Worm (Caenorhabditis elegans) whole organism, L4 larva: ENCODE data around the gene rps-0.

Source experiments
- F10B5.3 ChIP-seq: sonication (generic microtip); optimal IDR thresholded peaks from 2 replicates; lab custom pipeline; 2016; ENCODE audit warnings: mild to moderate bottlenecking, missing genetic modification characterization, missing compliant biosample characterization
- F37D6.2 ChIP-seq: sonication (generic microtip); optimal IDR thresholded peaks from 2 replicates; lab custom pipeline; 2016; ENCODE audit warnings: mild to moderate bottlenecking, missing genetic modification characterization, missing compliant biosample characterization
- F49E8.2 ChIP-seq: sonication (generic microtip); optimal IDR thresholded peaks from 2 replicates; lab custom pipeline; 2016; ENCODE audit warnings: missing compliant biosample characterization, mild to moderate bottlenecking, missing genetic modification characterization, borderline replicate concordance
- T20F7.1 ChIP-seq: fragments of 200-800 bp; sonication (Bioruptor generic); optimal IDR thresholded peaks from 2 replicates; lab custom pipeline; 2018; ENCODE audit warnings: mild to moderate bottlenecking, missing genetic modification characterization, missing compliant biosample characterization
- Y105C5A.15 ChIP-seq: fragments of 200-800 bp; sonication (Bioruptor generic); IDR thresholded peaks from 2 replicates; pipeline ENCODE4 v1.3.6; 2022; ENCODE audit warnings: missing genetic modification characterization, missing compliant biosample characterization
- Y5F2A.4 ChIP-seq: fragments of 200-800 bp; sonication (Bioruptor generic); optimal IDR thresholded peaks from 2 replicates; lab custom pipeline; 2018; ENCODE audit warnings: mild to moderate bottlenecking, missing genetic modification characterization, missing compliant biosample characterization
- Y75B8A.6 ChIP-seq: fragments of 200-800 bp; sonication (Bioruptor generic); IDR thresholded peaks from 2 replicates; pipeline ENCODE4 v1.3.6; 2022; ENCODE audit warnings: missing genetic modification reagents, missing genetic modification characterization, missing compliant biosample characterization
- ZK337.2 ChIP-seq: fragments of 200-800 bp; sonication (Bioruptor generic); IDR thresholded peaks from 2 replicates; pipeline ENCODE4 v1.3.6; 2022; ENCODE audit warnings: missing genetic modification reagents, missing genetic modification characterization, missing compliant biosample characterization
- aly-2 ChIP-seq: sonication (generic microtip); optimal IDR thresholded peaks from 2 replicates; lab custom pipeline; 2018; ENCODE audit warnings: missing biosample characterization, missing genetic modification characterization
- arid-1 ChIP-seq: fragments of 200-800 bp; sonication (Bioruptor generic); conservative IDR thresholded peaks from 2 replicates; pipeline ENCODE4 v1.3.6; 2022; ENCODE audit warnings: missing genetic modification reagents, missing genetic modification characterization, missing compliant biosample characterization
- ceh-28 ChIP-seq: fragments of 150-350 bp; optimal IDR thresholded peaks from 2 replicates; lab custom pipeline; 2014; ENCODE audit warnings: missing biosample characterization, missing genetic modification reagents, missing genetic modification characterization
- ceh-82 ChIP-seq: sonication (generic microtip); optimal IDR thresholded peaks from 2 replicates; lab custom pipeline; 2017; ENCODE audit warnings: missing biosample characterization, missing genetic modification characterization
- daf-16 ChIP-seq, 3 experiments: sonication (generic microtip); optimal IDR thresholded peaks; 2 replicates each; lab custom pipeline; 2016 to 2017; ENCODE audit warnings: missing genetic modification characterization in 3 of 3, missing genetic modification reagents in 3 of 3, mild to moderate bottlenecking in 2 of 3, missing compliant biosample characterization in 2 of 3, missing biosample characterization in 1 of 3, moderate library complexity in 1 of 3
- daf-19 ChIP-seq: fragments of 200-800 bp; sonication (Bioruptor generic); conservative IDR thresholded peaks from 2 replicates; pipeline ENCODE4 v1.3.6; 2022; ENCODE audit warnings: missing genetic modification characterization, missing compliant biosample characterization
- dmd-9 ChIP-seq: fragments of 200-800 bp; sonication (Bioruptor generic); IDR thresholded peaks from 2 replicates; pipeline ENCODE4 v1.3.6; 2022; ENCODE audit warnings: missing genetic modification reagents, missing genetic modification characterization, missing compliant biosample characterization
- dpl-1 ChIP-seq: fragments of 150-350 bp; optimal IDR thresholded peaks from 2 replicates; lab custom pipeline; 2014; ENCODE audit warnings: missing biosample characterization, missing genetic modification reagents, missing genetic modification characterization
- duxl-1 ChIP-seq: sonication (generic microtip); optimal IDR thresholded peaks from 2 replicates; lab custom pipeline; 2016; ENCODE audit warnings: mild to moderate bottlenecking, missing genetic modification characterization, moderate library complexity, missing compliant biosample characterization; ENCODE audit not compliant: poor library complexity
- dve-1 ChIP-seq: sonication (generic microtip); optimal IDR thresholded peaks from 2 replicates; lab custom pipeline; 2017; ENCODE audit warnings: antibody characterized with exemption, mild to moderate bottlenecking, missing genetic modification characterization, missing compliant biosample characterization; ENCODE audit not compliant: insufficient read depth
- egl-27 ChIP-seq: sonication (generic microtip); optimal IDR thresholded peaks from 3 replicates; lab custom pipeline; 2017; ENCODE audit warnings: missing biosample characterization, missing genetic modification reagents, missing genetic modification characterization
- fkh-10 ChIP-seq: fragments of 150-350 bp; optimal IDR thresholded peaks from 2 replicates; lab custom pipeline; 2014; ENCODE audit warnings: missing biosample characterization, missing genetic modification reagents, missing genetic modification characterization
- lin-1 ChIP-seq: fragments of 200-800 bp; sonication (Bioruptor generic); IDR thresholded peaks from 2 replicates; pipeline ENCODE4 v1.3.6; 2022; ENCODE audit warnings: missing genetic modification reagents, missing genetic modification characterization, missing compliant biosample characterization
- lin-13 ChIP-seq: fragments of 150-350 bp; optimal IDR thresholded peaks from 2 replicates; lab custom pipeline; 2014; ENCODE audit warnings: missing biosample characterization, missing genetic modification reagents, missing genetic modification characterization
- lir-3 ChIP-seq: sonication (generic microtip); optimal IDR thresholded peaks from 2 replicates; lab custom pipeline; 2016; ENCODE audit warnings: mild to moderate bottlenecking, missing genetic modification characterization, missing compliant biosample characterization
- lsy-2 ChIP-seq, 2 experiments: fragments of 150-350 bp in 1 of 2; sonication (generic microtip) in 1 of 2; optimal IDR thresholded peaks; 2 replicates each; lab custom pipeline; 2014 to 2017; ENCODE audit warnings: missing biosample characterization in 2 of 2, missing genetic modification characterization in 2 of 2
- madf-5 ChIP-seq, 2 experiments: fragments of 200-800 bp; sonication (Bioruptor generic); IDR thresholded peaks; 2 replicates each; pipeline ENCODE4 v1.3.6; 2022; ENCODE audit warnings: missing compliant biosample characterization in 2 of 2, missing genetic modification characterization in 2 of 2
- madf-9 ChIP-seq: fragments of 200-800 bp; sonication (Bioruptor generic); conservative IDR thresholded peaks from 2 replicates; pipeline ENCODE4 v1.3.6; 2022; ENCODE audit warnings: missing genetic modification reagents, missing genetic modification characterization, missing compliant biosample characterization
- mep-1 ChIP-seq: fragments of 150-350 bp; sonication (generic microtip); optimal IDR thresholded peaks from 3 replicates; lab custom pipeline; 2014; ENCODE audit warnings: missing biosample characterization, missing genetic modification characterization
- mes-2 ChIP-seq: sonication (generic microtip); optimal IDR thresholded peaks from 2 replicates; lab custom pipeline; 2016; ENCODE audit warnings: missing genotype, mild to moderate bottlenecking, missing genetic modification characterization, missing compliant biosample characterization; ENCODE audit not compliant: poor library complexity, severe bottlenecking
- nhr-102 ChIP-seq: sonication (generic microtip); optimal IDR thresholded peaks from 2 replicates; lab custom pipeline; 2016; ENCODE audit warnings: mild to moderate bottlenecking, missing genetic modification characterization, moderate library complexity, missing compliant biosample characterization
- nhr-11 ChIP-seq: fragments of 150-350 bp; optimal IDR thresholded peaks from 2 replicates; lab custom pipeline; 2014; ENCODE audit warnings: missing biosample characterization, missing genetic modification characterization
- nhr-25 ChIP-seq: sonication (generic microtip); optimal IDR thresholded peaks from 2 replicates; lab custom pipeline; 2017; ENCODE audit warnings: missing genetic modification characterization, mild to moderate bottlenecking, missing compliant biosample characterization, antibody characterized with exemption, moderate library complexity, borderline replicate concordance; ENCODE audit not compliant: insufficient read depth
- nhr-28 ChIP-seq: fragments of 150-350 bp; optimal IDR thresholded peaks from 2 replicates; lab custom pipeline; 2014; ENCODE audit warnings: missing biosample characterization, missing genetic modification characterization
- nhr-41 ChIP-seq: fragments of 200-800 bp; sonication (Bioruptor generic); IDR thresholded peaks from 2 replicates; pipeline ENCODE4 v1.3.6; 2022; ENCODE audit warnings: missing genetic modification reagents, missing genetic modification characterization, missing compliant biosample characterization
- nhr-42 ChIP-seq: fragments of 200-800 bp; sonication (Bioruptor generic); IDR thresholded peaks from 2 replicates; pipeline ENCODE4 v1.3.6; 2022; ENCODE audit warnings: missing genetic modification characterization, missing compliant biosample characterization
- php-3 ChIP-seq: fragments of 200-800 bp; sonication (Bioruptor generic); IDR thresholded peaks from 2 replicates; pipeline ENCODE4 v1.3.6; 2022; ENCODE audit warnings: missing genetic modification reagents, missing genetic modification characterization, missing compliant biosample characterization
- pqm-1 ChIP-seq: sonication (generic microtip); optimal IDR thresholded peaks from 2 replicates; lab custom pipeline; 2017; ENCODE audit warnings: missing biosample characterization, missing genetic modification characterization
- saeg-2 ChIP-seq: fragments of 200-800 bp; sonication (Bioruptor generic); IDR thresholded peaks from 2 replicates; pipeline ENCODE4 v1.3.6; 2022; ENCODE audit warnings: missing genetic modification reagents, missing genetic modification characterization, missing compliant biosample characterization
- set-16 ChIP-seq: fragments of 200-800 bp; sonication (Bioruptor generic); IDR thresholded peaks from 2 replicates; pipeline ENCODE4 v1.3.6; 2022; ENCODE audit warnings: missing genetic modification reagents, missing genetic modification characterization, missing compliant biosample characterization
- tag-97 ChIP-seq: fragments of 200-800 bp; sonication (Bioruptor generic); IDR thresholded peaks from 2 replicates; pipeline ENCODE4 v1.3.6; 2022; ENCODE audit warnings: missing genetic modification characterization, missing compliant biosample characterization
- unc-130 ChIP-seq: sonication (generic microtip); optimal IDR thresholded peaks from 2 replicates; lab custom pipeline; 2016; ENCODE audit warnings: missing genetic modification reagents, missing genetic modification characterization, missing compliant biosample characterization
- unc-39 ChIP-seq: sonication (generic microtip); optimal IDR thresholded peaks from 2 replicates; lab custom pipeline; 2017; ENCODE audit warnings: missing biosample characterization, missing genetic modification characterization
- unc-62 ChIP-seq, 3 experiments: fragments of 150-350 bp in 1 of 3; sonication (generic microtip); optimal IDR thresholded peaks in 2 of 3; peaks in 1 of 3; 1 replicate in 1 of 3; 2 replicates in 2 of 3; lab custom pipeline; 2014 to 2017; ENCODE audit warnings: missing biosample characterization in 3 of 3, missing genetic modification characterization in 3 of 3, missing genetic modification reagents in 3 of 3, missing genotype in 1 of 3
- zfp-2 ChIP-seq: sonication (generic microtip); optimal IDR thresholded peaks from 2 replicates; lab custom pipeline; 2016; ENCODE audit warnings: mild to moderate bottlenecking, missing genetic modification characterization, missing compliant biosample characterization
- zip-2 ChIP-seq: fragments of 150-350 bp; optimal IDR thresholded peaks from 2 replicates; lab custom pipeline; 2014; ENCODE audit warnings: missing biosample characterization, missing genetic modification characterization

rps-0 gene

DNA sequence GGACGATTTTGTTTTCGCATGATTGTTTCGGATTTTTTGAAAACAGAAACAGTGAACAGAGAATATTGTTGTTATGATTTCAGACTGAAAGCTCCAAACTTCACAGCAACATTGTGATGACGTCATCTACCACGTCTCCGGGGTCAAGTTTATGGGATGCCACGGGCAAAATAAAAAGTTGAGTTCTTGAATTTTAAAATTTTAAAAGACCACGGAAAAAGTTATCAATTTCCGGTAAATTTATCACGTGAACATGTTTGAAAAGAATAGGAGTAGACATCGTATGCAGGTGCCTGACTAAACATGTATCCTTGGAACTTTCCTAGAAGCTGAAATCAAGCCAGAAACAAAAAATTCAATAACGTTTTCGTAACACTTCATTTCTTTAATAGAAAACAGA, 9.7 kb upstream of the rps-0 start, which contains the start of gene B0393.4:
B0393.4 (minus strand) TSS at position 101 of the 400 bp plus-strand sequence.
- TF ChIP-seq unc-39 (tag; lab: Kevin White, UChicago) = no peak
- TF ChIP-seq fkh-10 (GFP tag; lab: Kevin White, UChicago) = no peak
- TF ChIP-seq T20F7.1 (GFP tag; lab: Kevin White, UChicago) = no peak
- TF ChIP-seq zfp-2 (tag; lab: Kevin White, UChicago) = no peak
- TF ChIP-seq nhr-102 (tag; lab: Kevin White, UChicago) = no peak
- TF ChIP-seq zip-2 = no peak
- TF ChIP-seq nhr-11 (tag; lab: Kevin White, UChicago) = no peak
- TF ChIP-seq daf-19 (GFP tag; lab: Robert Waterston, UW) = no peak
- TF ChIP-seq unc-62 (GFP tag; optimal IDR thresholded peaks at IDR 0.05 in 1 of 2; lab: Kevin White, UChicago) = no peak
- TF ChIP-seq unc-62 (tag; optimal IDR thresholded peaks at IDR 0.05; lab: Kevin White, UChicago) = no peak
- TF ChIP-seq mep-1 = no peak

DNA sequence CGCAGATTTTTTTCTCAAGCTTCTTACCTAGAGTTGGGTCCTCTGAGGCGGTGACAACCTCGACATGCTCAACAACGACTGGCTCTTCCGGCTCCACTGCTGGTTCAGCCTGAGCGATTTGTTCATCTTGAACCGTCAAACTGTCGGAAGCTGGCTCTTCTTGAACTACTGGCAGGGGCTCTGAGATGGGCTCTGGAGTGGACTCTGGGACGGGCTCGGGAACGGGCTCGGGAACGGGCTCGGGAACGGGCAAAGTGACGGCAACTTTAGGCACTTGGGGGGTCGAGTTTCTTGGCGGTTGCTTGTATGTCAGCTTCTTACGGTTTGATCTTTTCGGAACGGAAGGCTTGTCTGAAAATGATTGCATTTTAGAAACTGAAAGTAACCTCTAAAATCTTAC, 9.0 kb upstream of the rps-0 start:
- TF ChIP-seq unc-62 (GFP tag; optimal IDR thresholded peaks at IDR 0.05 in 1 of 2; lab: Kevin White, UChicago) (no peak), unc-62 (tag; optimal IDR thresholded peaks at IDR 0.05; lab: Kevin White, UChicago) (no peak), F37D6.2 (no peak), Y75B8A.6 (no peak), set-16 (GFP tag; lab: Robert Waterston, UW) (peak; percentile 78), Y105C5A.15 (GFP tag; lab: Robert Waterston, UW) (no peak)

DNA sequence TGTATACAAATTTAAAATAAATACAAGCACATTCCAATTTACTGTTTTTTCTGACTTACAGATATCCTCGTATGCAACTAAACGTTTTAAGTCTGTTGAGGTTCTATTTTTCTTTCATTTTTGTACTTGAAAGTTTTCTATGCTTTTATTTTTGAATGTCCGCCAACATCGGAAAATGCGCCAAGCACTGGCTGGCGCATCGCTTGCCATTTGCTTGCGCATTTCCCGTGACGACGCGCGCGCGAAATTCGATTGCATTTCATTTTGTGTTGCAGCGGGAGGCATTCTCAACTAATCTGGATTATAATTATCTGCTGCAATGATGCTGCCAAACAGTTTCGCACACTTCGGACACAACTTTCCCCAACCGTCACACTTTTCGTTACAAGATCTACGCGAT, 3.1 kb upstream of the rps-0 start, which contains the start of gene fbxl-2:
fbxl-2 (plus strand) TSS at position 278 of the 400 bp plus-strand sequence.
- peak; percentile 97 for TF ChIP-seq mes-2
- TF ChIP-seq arid-1 (GFP tag; lab: Robert Waterston, UW) = peak; percentile 88
- TF ChIP-seq duxl-1 = peak; percentile 94
- TF ChIP-seq ceh-82 (tag; lab: Kevin White, UChicago) = no peak
- peak; percentile 89 for TF ChIP-seq Y75B8A.6
- TF ChIP-seq mep-1 = peak; percentile 95
- TF ChIP-seq daf-19 (GFP tag; lab: Robert Waterston, UW) = no peak
- TF ChIP-seq lsy-2 (tag; optimal IDR thresholded peaks at IDR 0.05; lab: Kevin White, UChicago) = peak; percentile 85 to 97
- peak; percentile 84 for TF ChIP-seq saeg-2 (GFP tag; lab: Robert Waterston, UW)
- TF ChIP-seq lir-3 (tag; lab: Kevin White, UChicago) = no peak
- peak; percentile 93 for TF ChIP-seq nhr-42 (GFP tag; lab: Robert Waterston, UW)
- TF ChIP-seq lin-13 (GFP tag; lab: Kevin White, UChicago) = peak; percentile 94
- peak; percentile 83 for TF ChIP-seq F10B5.3 (tag; lab: Kevin White, UChicago)
- TF ChIP-seq nhr-41 (GFP tag; lab: Robert Waterston, UW) = peak; percentile 51; the same call in 1 of the 2 replicates
- peak; percentile 51 for TF ChIP-seq pqm-1 (tag; lab: Kevin White, UChicago)
- TF ChIP-seq nhr-25 (tag; lab: Kevin White, UChicago) = peak; percentile 68
- TF ChIP-seq aly-2 (tag; lab: Kevin White, UChicago) = no peak
- peak; percentile 100 for TF ChIP-seq dpl-1 (GFP tag; lab: Kevin White, UChicago)
- TF ChIP-seq madf-5 (GFP tag; IDR thresholded peaks at IDR 0.05; lab: Robert Waterston, UW) = peak in 1 of 2 experiments; percentile 73; a peak in 1 of 4 replicates
- TF ChIP-seq egl-27 (tag; lab: Kevin White, UChicago) = no peak
- peak; percentile 75; the same call in 1 of the 2 replicates for TF ChIP-seq Y105C5A.15 (GFP tag; lab: Robert Waterston, UW)
- peak; percentile 87 for TF ChIP-seq lin-1
- TF ChIP-seq dmd-9 = peak; percentile 87
- TF ChIP-seq nhr-102 (tag; lab: Kevin White, UChicago) = peak; percentile 96
- TF ChIP-seq daf-16 (GFP tag; optimal IDR thresholded peaks at IDR 0.05; lab: Kevin White, UChicago) = peak; percentile 55 to 84
- TF ChIP-seq daf-16 (tag; optimal IDR thresholded peaks at IDR 0.05; lab: Kevin White, UChicago) = peak; percentile 55
- TF ChIP-seq nhr-28 (tag; lab: Kevin White, UChicago) = peak; percentile 76
- TF ChIP-seq ceh-28 (tag; lab: Kevin White, UChicago) = peak; percentile 6
- peak; percentile 37 for TF ChIP-seq Y5F2A.4 (GFP tag; lab: Kevin White, UChicago)
- peak; percentile 28 for TF ChIP-seq F49E8.2 (tag; lab: Kevin White, UChicago)
- TF ChIP-seq ZK337.2 = 0 out of 2 replicates have a peak, but pooled peaks have one; percentile 56
- TF ChIP-seq php-3 (GFP tag; lab: Robert Waterston, UW) = peak; percentile 73
- peak; percentile 82 for TF ChIP-seq madf-9 (GFP tag; lab: Robert Waterston, UW)
- peak; percentile 71 for TF ChIP-seq unc-130 (GFP tag; lab: Kevin White, UChicago)
- TF ChIP-seq dve-1 (tag; lab: Kevin White, UChicago) = peak; percentile 95
- TF ChIP-seq zip-2 = peak; percentile 28
- no peak for TF ChIP-seq tag-97 (GFP tag; lab: Robert Waterston, UW)
